Worm (Caenorhabditis elegans) whole organism, dauer: ENCODE results near the gene spe-49.

ENCODE experiments used
- unc-62 ChIP-seq: sonication (generic microtip); optimal IDR thresholded peaks from 2 replicates; lab custom pipeline; 2017; ENCODE audit warnings: missing biosample characterization, missing genetic modification reagents, missing genetic modification characterization

Gene spe-49

DNA sequence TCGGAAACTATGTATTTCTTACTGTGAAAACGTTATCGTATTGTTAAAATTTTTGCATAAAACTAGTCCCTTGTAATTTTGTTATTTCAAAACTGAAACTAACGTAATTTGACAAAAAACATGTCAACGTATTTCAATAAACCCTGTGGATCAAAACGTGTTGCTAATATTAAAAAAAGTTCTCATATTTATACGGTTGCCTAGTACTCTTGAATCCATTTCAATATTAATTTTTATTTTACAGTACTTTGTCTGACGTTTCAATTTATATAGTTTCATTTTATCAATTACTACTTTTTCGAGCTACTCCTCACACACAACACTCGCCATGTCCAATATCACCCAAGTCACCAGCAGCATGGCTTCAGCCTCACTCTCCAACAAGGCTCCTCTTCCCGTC is 22.3 kb downstream of the spe-49 start, which contains the start of gene sago-1:
sago-1 (plus strand) TSS at position 301 of the 400 bp plus-strand sequence.
- no peak for TF ChIP-seq unc-62 (GFP tag; lab: Kevin White, UChicago)

DNA sequence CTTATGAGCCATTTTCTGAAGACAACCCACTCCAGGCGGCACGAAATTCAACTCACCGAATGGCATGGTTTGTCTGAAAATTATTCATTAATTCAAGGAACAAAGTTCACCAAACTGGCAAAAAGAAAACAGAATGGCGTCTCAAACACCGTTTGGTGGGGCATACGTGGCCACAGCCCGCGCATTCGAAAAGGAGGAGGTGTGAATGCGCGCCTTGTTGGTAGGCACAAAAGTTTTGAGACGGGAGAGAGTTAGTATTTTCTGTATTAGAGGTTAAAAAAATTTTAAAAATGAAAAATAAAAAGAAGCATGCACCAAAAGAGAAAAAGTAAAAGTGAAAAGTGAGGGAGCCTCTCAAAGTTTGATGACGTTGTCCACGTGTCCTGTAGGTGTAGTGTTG is 30.8 kb downstream of the spe-49 start:
- TF ChIP-seq unc-62 (GFP tag; lab: Kevin White, UChicago): no peak

DNA sequence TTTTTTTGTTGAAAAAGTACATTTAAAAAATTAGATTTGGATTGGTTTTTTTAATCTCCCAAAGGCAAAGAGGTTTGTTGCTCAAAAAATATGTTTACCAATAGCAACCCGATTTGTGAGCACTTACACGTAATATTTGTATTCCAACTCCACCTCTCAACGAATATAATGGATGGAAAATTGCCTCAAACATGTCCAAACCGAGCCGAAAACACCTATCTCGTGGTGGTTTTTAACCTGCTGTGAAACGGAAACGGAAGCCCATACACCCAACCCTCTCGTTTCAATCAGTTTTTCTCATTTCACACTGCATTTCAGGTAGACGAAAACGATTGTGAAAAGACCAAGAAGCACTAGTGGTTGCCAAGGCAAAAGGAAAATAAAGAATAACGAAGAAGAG is 35.5 kb downstream of the spe-49 start, which contains the start of gene cest-24:
cest-24 (plus strand) TSS at position 301 of the 400 bp plus-strand sequence.
- TF ChIP-seq unc-62 (GFP tag; lab: Kevin White, UChicago): no peak

DNA sequence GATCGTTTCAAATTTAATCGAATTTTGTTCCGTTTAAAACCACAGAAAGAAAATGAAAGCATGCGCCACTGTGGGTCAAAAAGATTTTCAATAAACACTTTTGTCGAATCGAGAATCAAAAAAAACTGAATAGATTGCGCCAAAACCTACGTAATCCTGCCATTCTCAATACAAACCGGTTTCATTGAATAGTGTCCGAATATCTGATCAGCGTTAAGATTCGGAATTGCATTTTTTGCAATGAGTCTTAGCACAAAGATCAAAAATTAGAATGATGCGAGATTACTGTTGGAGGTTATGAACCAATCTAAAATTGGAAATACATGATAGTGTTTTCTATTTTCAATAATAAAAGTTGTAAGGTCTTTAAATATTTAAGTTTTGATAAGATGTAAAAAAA is 36.8 kb downstream of the spe-49 start:
- TF ChIP-seq unc-62 (GFP tag; lab: Kevin White, UChicago): no peak

DNA sequence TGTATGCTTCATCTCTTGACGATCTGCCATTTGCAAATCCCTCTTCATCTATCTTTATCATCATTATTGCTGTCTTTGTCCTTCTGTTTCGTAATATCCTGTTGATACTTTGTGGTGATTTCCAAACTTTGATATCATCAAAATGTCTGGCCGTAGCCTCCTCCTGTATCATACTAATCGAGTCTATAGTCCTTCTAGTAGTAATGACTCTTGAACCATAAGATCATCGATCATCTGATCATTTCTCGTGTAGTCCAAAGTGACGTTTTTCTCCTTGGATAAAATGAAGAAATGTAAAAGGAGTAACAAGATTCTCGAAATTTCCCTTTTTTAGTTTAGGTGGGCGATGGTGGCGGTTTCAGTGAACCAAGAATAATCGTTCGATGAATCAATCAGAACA is 38.2 kb downstream of the spe-49 start:
- TF ChIP-seq unc-62 (GFP tag; lab: Kevin White, UChicago): no peak

DNA sequence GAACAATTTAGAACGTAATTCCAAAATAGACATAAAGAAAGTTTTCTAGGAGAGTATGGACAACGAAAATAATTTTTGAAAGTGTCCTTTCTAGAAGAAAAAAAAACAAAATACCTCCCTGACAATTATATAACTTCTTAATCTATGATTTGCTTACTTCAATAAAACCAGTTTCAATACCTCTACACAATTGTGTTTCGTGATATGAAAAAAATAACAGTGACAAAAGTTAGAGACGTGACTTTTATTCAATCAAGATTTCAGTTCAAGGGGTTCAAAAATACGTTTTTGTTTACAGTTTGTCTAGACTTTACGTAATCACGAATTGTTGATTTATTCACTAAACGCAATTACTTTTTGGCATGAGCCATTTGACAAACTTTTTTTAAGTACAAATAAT is 40.1 kb downstream of the spe-49 start:
- no peak for TF ChIP-seq unc-62 (GFP tag; lab: Kevin White, UChicago)

DNA sequence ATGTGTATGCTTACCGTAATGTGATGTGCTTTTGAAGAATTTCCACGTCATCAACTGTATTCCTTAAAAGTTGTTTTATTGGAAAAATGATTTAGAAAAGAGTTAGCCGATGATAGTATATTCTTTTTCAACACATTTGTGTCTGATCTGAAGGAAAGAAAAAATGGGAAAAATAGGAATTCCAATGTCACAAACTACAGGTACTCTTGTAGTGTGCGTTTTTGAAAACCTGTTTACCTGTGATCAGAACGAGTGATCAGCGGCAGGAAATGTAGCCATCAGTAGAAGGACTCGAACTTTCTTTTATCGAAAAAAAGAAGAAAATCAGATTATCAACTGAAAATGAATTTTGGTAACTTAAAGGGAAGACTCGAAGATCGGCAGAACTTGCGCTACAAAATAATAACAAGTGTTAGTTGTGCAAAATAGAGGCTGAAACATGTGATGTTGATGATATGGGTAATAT is 40.6 kb downstream of the spe-49 start, which contains the start of gene T28C12.15:
T28C12.15 (minus strand) TSS at position 51 of the 466 bp plus-strand sequence.
- no peak for TF ChIP-seq unc-62 (GFP tag; lab: Kevin White, UChicago)

DNA sequence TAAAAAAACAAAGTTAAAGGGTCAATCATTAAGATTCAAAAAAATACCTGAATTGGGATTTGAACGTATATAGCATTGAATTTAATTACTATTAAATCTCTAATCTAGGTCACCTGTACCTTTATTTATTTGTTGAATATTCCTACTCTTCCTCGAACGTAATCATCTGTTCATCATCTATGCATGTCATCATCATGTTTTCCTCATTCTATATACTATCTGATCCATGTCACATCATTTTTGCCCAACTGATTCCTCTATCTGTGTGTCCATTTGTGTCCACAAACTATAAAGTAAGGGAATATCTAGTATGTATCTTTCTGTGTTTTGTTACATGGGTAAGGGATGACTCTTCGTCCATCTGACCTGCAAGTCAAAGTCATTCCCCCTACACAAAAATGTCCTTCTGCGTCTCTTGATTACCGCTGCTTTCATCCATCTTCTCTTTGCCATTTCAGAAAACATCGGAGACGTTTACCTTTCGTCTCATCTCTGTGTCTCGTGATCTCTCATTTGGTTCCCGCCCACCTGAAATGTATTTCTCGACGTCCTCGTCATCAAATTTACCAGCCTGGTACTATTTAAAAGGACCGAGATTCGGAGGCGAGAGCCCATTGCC is 41.7 kb downstream of the spe-49 start:
- no peak for TF ChIP-seq unc-62 (GFP tag; lab: Kevin White, UChicago)

DNA sequence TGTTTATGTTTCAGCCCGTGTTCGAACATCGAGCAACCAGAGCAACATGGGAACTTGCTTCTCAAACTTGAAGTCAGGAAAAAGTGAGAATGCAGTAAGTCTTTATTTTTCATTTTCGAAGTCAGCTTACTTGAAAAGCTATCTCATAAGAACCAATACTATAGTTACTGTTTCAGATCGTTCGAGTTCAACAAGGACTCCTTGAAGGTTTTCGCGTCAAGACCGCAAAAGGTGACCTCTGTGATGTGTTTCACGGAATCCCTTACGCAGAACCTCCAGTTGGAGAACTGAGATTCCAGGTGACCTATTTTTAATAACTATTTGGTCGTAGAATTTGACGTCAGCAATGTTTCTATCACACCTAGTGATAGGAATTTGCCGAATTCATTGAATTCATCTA is 42.4 kb downstream of the spe-49 start:
- TF ChIP-seq unc-62 (GFP tag; lab: Kevin White, UChicago): no peak

DNA sequence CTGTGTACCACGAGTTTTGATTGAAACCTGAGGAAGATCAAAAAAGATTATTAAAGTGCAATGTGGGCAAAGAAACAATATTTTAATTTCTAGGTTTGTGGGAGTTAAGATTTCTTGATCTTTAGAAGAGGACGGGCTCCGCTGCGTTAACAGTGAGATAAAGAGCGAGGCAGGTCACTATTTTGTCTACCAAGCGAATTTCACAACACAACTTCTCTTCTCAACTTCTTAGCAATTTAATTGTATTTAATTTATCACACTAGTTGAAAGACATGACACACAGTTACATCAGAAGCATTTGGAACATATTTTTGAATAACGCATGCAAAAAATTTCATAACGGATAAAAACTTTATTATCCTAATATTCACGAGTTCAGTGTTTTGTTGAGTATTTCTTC is 45.2 kb downstream of the spe-49 start:
- no peak for TF ChIP-seq unc-62 (GFP tag; lab: Kevin White, UChicago)

DNA sequence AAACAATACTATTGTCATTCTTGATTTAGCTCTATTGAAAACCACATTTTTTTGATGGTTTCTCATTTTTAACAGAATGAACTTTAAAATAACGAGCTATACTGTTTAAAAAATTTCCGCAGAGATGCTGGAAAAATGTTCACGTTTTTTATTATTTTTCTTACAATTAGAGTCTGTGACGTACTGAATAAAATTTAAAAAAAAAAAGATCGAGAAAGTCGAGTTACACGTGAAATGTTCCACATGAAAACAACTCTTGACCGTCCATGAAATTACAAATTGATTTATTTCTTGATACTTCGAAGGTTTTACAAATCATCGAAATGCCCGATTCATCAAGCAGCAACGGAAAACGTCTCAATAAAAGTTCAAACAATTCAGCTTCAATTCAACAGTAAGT is 45.8 kb downstream of the spe-49 start, which contains the start of gene fbxa-202:
fbxa-202 (plus strand) TSS at position 301 of the 400 bp plus-strand sequence.
- TF ChIP-seq unc-62 (GFP tag; lab: Kevin White, UChicago): no peak

DNA sequence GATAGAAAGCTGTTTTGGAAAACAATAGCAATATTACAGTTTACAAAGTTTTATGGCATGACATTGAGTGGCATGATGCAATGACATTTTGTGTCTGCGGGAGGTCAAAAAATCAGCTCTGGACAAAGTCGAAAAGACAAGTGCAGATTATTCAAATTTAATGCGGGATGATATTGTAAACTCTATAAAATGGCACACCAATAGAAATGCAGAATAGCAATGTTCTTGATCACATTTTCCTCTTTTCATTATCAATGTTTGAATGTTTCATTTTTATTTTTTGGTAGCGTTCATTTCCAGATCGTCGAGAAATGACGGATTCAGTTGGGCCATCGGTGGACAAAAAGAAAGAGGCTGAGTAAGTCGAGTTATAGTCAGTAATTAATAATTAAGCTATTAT is 47.7 kb downstream of the spe-49 start, which contains the start of gene T28C12.2:
T28C12.2 (plus strand) TSS at position 301 of the 400 bp plus-strand sequence.
- TF ChIP-seq unc-62 (GFP tag; lab: Kevin White, UChicago): no peak

DNA sequence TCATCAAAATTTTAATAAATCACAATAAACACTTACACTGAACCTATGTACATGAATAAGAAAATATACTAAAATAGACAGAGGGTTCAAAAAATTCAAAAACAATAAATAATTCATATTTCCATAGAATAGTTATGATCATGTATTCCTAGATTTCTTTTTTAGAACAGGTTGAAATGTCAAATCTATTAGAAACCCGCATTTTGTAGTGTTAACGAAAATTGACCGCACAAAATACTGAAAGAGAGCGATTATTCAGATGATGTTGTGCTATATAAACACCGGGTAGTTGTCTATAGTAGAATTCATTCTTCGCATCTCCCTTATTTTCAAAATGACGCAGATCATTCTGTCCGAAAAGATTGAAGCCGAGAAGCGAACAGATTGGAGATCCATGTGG is 50.4 kb downstream of the spe-49 start, which contains the start of gene T28C12.1:
T28C12.1 (plus strand) TSS at position 301 of the 400 bp plus-strand sequence.
- no peak for TF ChIP-seq unc-62 (GFP tag; lab: Kevin White, UChicago)
